Fruit fly (Drosophila melanogaster) whole organism, prepupa: ENCODE measurements around the gene CG42828.

Experiments
- Blimp-1 ChIP-seq: fragments of 200-800 bp; sonication (Bioruptor generic); optimal IDR thresholded peaks from 3 replicates; lab custom pipeline; 2017; ENCODE audit warnings: missing biosample characterization, missing genetic modification characterization, mild to moderate bottlenecking, moderate library complexity, missing genetic modification reagents
- CG10631 ChIP-seq: fragments of 200-800 bp; sonication (Bioruptor generic); optimal IDR thresholded peaks from 2 replicates; lab custom pipeline; 2016; ENCODE audit warnings: missing biosample characterization, missing genetic modification characterization
- CG11762 ChIP-seq: fragments of 200-800 bp; sonication (Bioruptor generic); optimal IDR thresholded peaks from 3 replicates; lab custom pipeline; 2016; ENCODE audit warnings: missing biosample characterization, missing genetic modification characterization; ENCODE audit not compliant: insufficient read depth
- CG11902 ChIP-seq: fragments of 200-800 bp; sonication (Bioruptor generic); optimal IDR thresholded peaks from 3 replicates; lab custom pipeline; 2016; ENCODE audit warnings: missing biosample characterization, missing genetic modification characterization
- CG15336 ChIP-seq: fragments of 200-800 bp; sonication (Bioruptor generic); IDR thresholded peaks from 2 replicates; pipeline ENCODE4 v1.3.6; 2022; ENCODE audit warnings: missing biosample characterization, missing genetic modification characterization
- CG1621 ChIP-seq: fragments of 200-800 bp; sonication (Bioruptor generic); optimal IDR thresholded peaks from 3 replicates; lab custom pipeline; 2018; ENCODE audit warnings: missing biosample characterization, mild to moderate bottlenecking, missing genetic modification characterization
- CG3919 ChIP-seq: fragments of 200-800 bp; sonication (Bioruptor generic); optimal IDR thresholded peaks from 3 replicates; lab custom pipeline; 2016; ENCODE audit warnings: missing biosample characterization, missing genetic modification characterization
- CG4318 ChIP-seq: fragments of 200-800 bp; sonication (Bioruptor generic); optimal IDR thresholded peaks from 3 replicates; lab custom pipeline; 2017; ENCODE audit warnings: missing biosample characterization, mild to moderate bottlenecking, missing genetic modification characterization
- CG6163 ChIP-seq: fragments of 200-800 bp; sonication (Bioruptor generic); IDR thresholded peaks from 3 replicates; pipeline ENCODE4 v1.3.6; 2022; ENCODE audit warnings: missing biosample characterization, missing genetic modification characterization
- CG6276 ChIP-seq: fragments of 200-800 bp; sonication (Bioruptor generic); optimal IDR thresholded peaks from 2 replicates; lab custom pipeline; 2017; ENCODE audit warnings: missing biosample characterization, mild to moderate bottlenecking, missing genetic modification characterization
- CG6792 ChIP-seq: fragments of 200-800 bp; sonication (Bioruptor generic); optimal IDR thresholded peaks from 3 replicates; lab custom pipeline; 2016; ENCODE audit warnings: missing biosample characterization, missing genetic modification characterization
- CG6808 ChIP-seq: fragments of 200-800 bp; sonication (Bioruptor generic); optimal IDR thresholded peaks from 3 replicates; lab custom pipeline; 2017; ENCODE audit warnings: missing biosample characterization, missing genetic modification characterization, mild to moderate bottlenecking, moderate library complexity, missing genetic modification reagents
- CG6854 ChIP-seq: fragments of 200-800 bp; sonication (Bioruptor generic); optimal IDR thresholded peaks from 2 replicates; lab custom pipeline; 2017; ENCODE audit warnings: missing biosample characterization, mild to moderate bottlenecking, missing genetic modification characterization
- CG7368 ChIP-seq: fragments of 200-800 bp; sonication (Bioruptor generic); optimal IDR thresholded peaks from 3 replicates; lab custom pipeline; 2016; ENCODE audit warnings: missing biosample characterization, missing genetic modification characterization
- CG8119 ChIP-seq: fragments of 200-800 bp; sonication (Bioruptor generic); IDR thresholded peaks from 3 replicates; pipeline ENCODE4 v1.3.6; 2022; ENCODE audit warnings: missing biosample characterization, missing genetic modification characterization
- CG8319 ChIP-seq: fragments of 200-800 bp; sonication (Bioruptor generic); optimal IDR thresholded peaks from 3 replicates; lab custom pipeline; 2016; ENCODE audit warnings: missing biosample characterization, missing genetic modification characterization
- CG8632 ChIP-seq: fragments of 200-800 bp; sonication (Bioruptor generic); optimal IDR thresholded peaks from 3 replicates; lab custom pipeline; 2016; ENCODE audit warnings: missing biosample characterization, missing genetic modification characterization
- CG9139 ChIP-seq: fragments of 200-800 bp; sonication (Bioruptor generic); optimal IDR thresholded peaks from 3 replicates; lab custom pipeline; 2017; ENCODE audit warnings: missing biosample characterization, mild to moderate bottlenecking, missing genetic modification characterization
- Eip75B ChIP-seq: fragments of 200-800 bp; sonication (Bioruptor generic); optimal IDR thresholded peaks from 3 replicates; lab custom pipeline; 2016; ENCODE audit warnings: missing biosample characterization, missing genetic modification characterization
- Eip78C ChIP-seq: fragments of 200-800 bp; sonication (Bioruptor generic); peaks from one replicate; lab custom pipeline; 2016; ENCODE audit warnings: missing biosample characterization, missing genetic modification characterization
- Ets21C ChIP-seq: fragments of 200-800 bp; sonication (Bioruptor generic); optimal IDR thresholded peaks from 3 replicates; lab custom pipeline; 2016; ENCODE audit warnings: missing biosample characterization, missing genetic modification characterization
- Ets96B ChIP-seq: fragments of 200-800 bp; optimal IDR thresholded peaks from 2 replicates; lab custom pipeline; 2019; ENCODE audit warnings: missing biosample characterization, mild to moderate bottlenecking, missing genetic modification characterization, moderate library complexity
- Gug ChIP-seq: fragments of 200-800 bp; sonication (Bioruptor generic); IDR thresholded peaks from 2 replicates; pipeline ENCODE4 v1.3.6; 2022; ENCODE audit warnings: missing biosample characterization, missing genetic modification characterization
- Hr39 ChIP-seq: fragments of 200-800 bp; sonication (Bioruptor generic); optimal IDR thresholded peaks from 2 replicates; lab custom pipeline; 2016; ENCODE audit warnings: missing biosample characterization, missing genetic modification characterization
- Hr4 ChIP-seq: fragments of 200-800 bp; sonication (Bioruptor generic); optimal IDR thresholded peaks from 3 replicates; lab custom pipeline; 2016; ENCODE audit warnings: missing biosample characterization, missing genetic modification characterization
- Lpt ChIP-seq: fragments of 200-800 bp; sonication (Bioruptor generic); optimal IDR thresholded peaks from 3 replicates; lab custom pipeline; 2016; ENCODE audit warnings: missing biosample characterization, missing genetic modification characterization
- Met ChIP-seq: fragments of 200-800 bp; sonication (Bioruptor generic); optimal IDR thresholded peaks from 3 replicates; lab custom pipeline; 2016; ENCODE audit warnings: missing biosample characterization, missing genetic modification characterization
- Sox102F ChIP-seq: fragments of 200-800 bp; sonication (Bioruptor generic); optimal IDR thresholded peaks from 2 replicates; lab custom pipeline; 2016; ENCODE audit warnings: missing biosample characterization, mild to moderate bottlenecking, missing genetic modification characterization
- Sox14 ChIP-seq: fragments of 200-800 bp; sonication (Bioruptor generic); optimal IDR thresholded peaks from 3 replicates; lab custom pipeline; 2016; ENCODE audit warnings: missing biosample characterization, missing genetic modification characterization
- Sox15 ChIP-seq: fragments of 200-800 bp; sonication (Bioruptor generic); optimal IDR thresholded peaks from 3 replicates; lab custom pipeline; 2016; ENCODE audit warnings: missing biosample characterization, missing genetic modification characterization
- acj6 ChIP-seq: fragments of 200-800 bp; sonication (Bioruptor generic); optimal IDR thresholded peaks from 3 replicates; lab custom pipeline; 2016; ENCODE audit warnings: missing biosample characterization, missing genetic modification characterization
- cyc ChIP-seq: fragments of 200-800 bp; sonication (Bioruptor generic); optimal IDR thresholded peaks from 3 replicates; lab custom pipeline; 2016; ENCODE audit warnings: missing biosample characterization, missing genetic modification characterization
- dac ChIP-seq: fragments of 200-800 bp; sonication (Bioruptor generic); optimal IDR thresholded peaks from 2 replicates; lab custom pipeline; 2017; ENCODE audit warnings: missing biosample characterization, mild to moderate bottlenecking, missing genetic modification characterization
- dsx ChIP-seq: fragments of 200-800 bp; optimal IDR thresholded peaks from 3 replicates; lab custom pipeline; 2019; ENCODE audit warnings: missing biosample characterization, mild to moderate bottlenecking, missing genetic modification characterization, moderate library complexity; ENCODE audit not compliant: poor library complexity, severe bottlenecking
- eg ChIP-seq: fragments of 200-800 bp; sonication (Bioruptor generic); IDR thresholded peaks from 3 replicates; pipeline ENCODE4 v1.3.6; 2022; ENCODE audit warnings: missing biosample characterization, missing genetic modification characterization
- fkh ChIP-seq: fragments of 200-800 bp; sonication (Bioruptor generic); optimal IDR thresholded peaks from 3 replicates; lab custom pipeline; 2017; ENCODE audit warnings: missing biosample characterization, mild to moderate bottlenecking, missing genetic modification characterization, moderate library complexity
- lz ChIP-seq: fragments of 200-800 bp; sonication (Bioruptor generic); optimal IDR thresholded peaks from 3 replicates; lab custom pipeline; 2016; ENCODE audit warnings: missing biosample characterization, missing genetic modification characterization
- net ChIP-seq: fragments of 200-800 bp; sonication (Bioruptor generic); optimal IDR thresholded peaks from 3 replicates; lab custom pipeline; 2016; ENCODE audit warnings: missing biosample characterization, missing genetic modification characterization
- pdm3 ChIP-seq: fragments of 200-800 bp; sonication (Bioruptor generic); optimal IDR thresholded peaks from 3 replicates; lab custom pipeline; 2016; ENCODE audit warnings: missing biosample characterization, missing genetic modification characterization
- spab ChIP-seq: fragments of 200-800 bp; sonication (Bioruptor generic); optimal IDR thresholded peaks from 2 replicates; lab custom pipeline; 2017; ENCODE audit warnings: missing biosample characterization, mild to moderate bottlenecking, missing genetic modification characterization, missing genetic modification reagents
- ss ChIP-seq, 2 experiments: fragments of 200-800 bp; sonication (Bioruptor generic); optimal IDR thresholded peaks; 2 replicates in 1 of 2; 3 replicates in 1 of 2; lab custom pipeline; 2017 to 2018; ENCODE audit warnings: mild to moderate bottlenecking in 2 of 2, missing biosample characterization in 2 of 2, missing genetic modification characterization in 2 of 2, moderate library complexity in 1 of 2
- svp ChIP-seq: fragments of 200-800 bp; sonication (Bioruptor generic); peaks from one replicate; lab custom pipeline; 2016; ENCODE audit warnings: missing biosample characterization, missing genetic modification characterization
- vri ChIP-seq: fragments of 200-800 bp; sonication (Bioruptor generic); optimal IDR thresholded peaks from 3 replicates; lab custom pipeline; 2016; ENCODE audit warnings: missing biosample characterization, mild to moderate bottlenecking, missing genetic modification characterization

CG42828 gene

dm6 chr3R:23373403-23373802 lies at the start of gene CG42828:
Gene CG42828, plus strand, starts transcription at chr3R:23373703.
- TF ChIP-seq CG10631 (GFP tag; lab: Kevin White, UChicago): no peak
- no peak for TF ChIP-seq CG4318
- no peak for TF ChIP-seq dac (GFP tag; lab: Kevin White, UChicago)
- TF ChIP-seq Eip75B: no peak
- no peak for TF ChIP-seq dsx
- TF ChIP-seq CG6854: no peak
- no peak for TF ChIP-seq Sox102F (GFP tag; lab: Kevin White, UChicago)
- no peak for TF ChIP-seq Ets96B (tag; lab: Kevin White, UChicago)
- no peak for TF ChIP-seq CG6163 (GFP tag; lab: Robert Waterston, UW)
- no peak for TF ChIP-seq CG7368 (GFP tag; lab: Kevin White, UChicago)
- TF ChIP-seq CG11902 (GFP tag; lab: Kevin White, UChicago): no peak
- no peak for TF ChIP-seq acj6 (GFP tag; lab: Kevin White, UChicago)
- TF ChIP-seq svp (GFP tag; lab: Kevin White, UChicago): no peak
- no peak for TF ChIP-seq CG8119 (GFP tag; lab: Robert Waterston, UW)
- TF ChIP-seq spab (GFP tag; lab: Kevin White, UChicago): no peak
- TF ChIP-seq CG8319 (GFP tag; lab: Kevin White, UChicago): no peak
- TF ChIP-seq net (GFP tag; lab: Kevin White, UChicago): no peak

dm6 chr3R:23325710-23326109 lies 47.8 kb upstream of the CG42828 start:
- TF ChIP-seq Eip75B: no peak
- no peak for TF ChIP-seq Gug (GFP tag; lab: Robert Waterston, UW)
- no peak for TF ChIP-seq spab (GFP tag; lab: Kevin White, UChicago)
- 0 out of 3 replicates have a peak, but pooled peaks have one; percentile 15 for TF ChIP-seq CG6163 (GFP tag; lab: Robert Waterston, UW)
- peak; percentile 5 for TF ChIP-seq Sox14
- TF ChIP-seq CG11902 (GFP tag; lab: Kevin White, UChicago): no peak
- TF ChIP-seq CG11762 (GFP tag; lab: Kevin White, UChicago): no peak
- TF ChIP-seq ss (GFP tag; optimal IDR thresholded peaks at IDR 0.05; lab: Kevin White, UChicago): peak in 1 of 2 experiments; percentile 9
- no peak for TF ChIP-seq CG10631 (GFP tag; lab: Kevin White, UChicago)
- TF ChIP-seq CG8632 (GFP tag; lab: Kevin White, UChicago): no peak
- no peak for TF ChIP-seq svp (GFP tag; lab: Kevin White, UChicago)
- TF ChIP-seq vri (GFP tag; lab: Kevin White, UChicago): no peak

- TF ChIP-seq CG9139 (peak; percentile 92), CG8632 (GFP tag; lab: Kevin White, UChicago) (peak; percentile 85), dsx (peak; percentile 96), net (GFP tag; lab: Kevin White, UChicago) (peak; percentile 92), CG3919 (peak; percentile 96), CG6854 (no peak), Gug (GFP tag; lab: Robert Waterston, UW) (peak; percentile 90), Ets96B (tag; lab: Kevin White, UChicago) (peak; percentile 98), Sox14 (peak; percentile 95), svp (GFP tag; lab: Kevin White, UChicago) (no peak), fkh (GFP tag; lab: Kevin White, UChicago) (peak; percentile 33), Ets21C (peak; percentile 21), Hr39 (GFP tag; lab: Kevin White, UChicago) (peak; percentile 55), CG7368 (GFP tag; lab: Kevin White, UChicago) (peak; percentile 91), CG10631 (GFP tag; lab: Kevin White, UChicago) (peak; percentile 97), acj6 (GFP tag; lab: Kevin White, UChicago) (peak; percentile 92), vri (GFP tag; lab: Kevin White, UChicago) (no peak), CG4318 (peak; percentile 90), CG11762 (GFP tag; lab: Kevin White, UChicago) (peak; percentile 89), CG6276 (peak; percentile 95), cyc (GFP tag; lab: Kevin White, UChicago) (peak; percentile 62), CG6792 (GFP tag; lab: Kevin White, UChicago) (peak; percentile 86), CG15336 (peak; percentile 96), pdm3 (peak; percentile 93), CG8319 (GFP tag; lab: Kevin White, UChicago) (peak; percentile 79), eg (GFP tag; lab: Robert Waterston, UW) (peak; percentile 96), CG1621 (tag; lab: Kevin White, UChicago) (peak; percentile 98), ss (GFP tag; optimal IDR thresholded peaks at IDR 0.05; lab: Kevin White, UChicago) (peak; percentile 96), Sox15 (peak; percentile 64), Met (GFP tag; lab: Kevin White, UChicago) (peak; percentile 49), CG11902 (GFP tag; lab: Kevin White, UChicago) (peak; percentile 70), Blimp-1 (GFP tag; lab: Kevin White, UChicago) (no peak), Hr4 (GFP tag; lab: Kevin White, UChicago) (peak; percentile 94), CG6163 (GFP tag; lab: Robert Waterston, UW) (peak; percentile 97), Eip78C (GFP tag; lab: Kevin White, UChicago) (peak; percentile 98), Lpt (peak; percentile 96), dac (GFP tag; lab: Kevin White, UChicago) (peak; percentile 93), CG8119 (GFP tag; lab: Robert Waterston, UW) (peak; percentile 95), CG6808 (GFP tag; lab: Kevin White, UChicago) (peak; percentile 95), lz (GFP tag; lab: Kevin White, UChicago) (peak; percentile 72)
These were observed 47.2 kb upstream of the CG42828 start for dm6 chr3R:23326292-23326691.
